Fruit fly (Drosophila melanogaster) whole organism, embryonic: Measurements from ENCODE around the gene Mrm2.
A peak's percentile ranks its signal among the peaks of the same experiment; 100 is the strongest.

Source experiments
- ATbp ChIP-seq: fragments of 200-800 bp; sonication (Bioruptor generic); optimal IDR thresholded peaks from 2 replicates; lab custom pipeline; 2017; ENCODE audit warnings: missing biosample characterization, mild to moderate bottlenecking, missing genetic modification characterization, missing genetic modification reagents
- BtbVII ChIP-seq: fragments of 200-800 bp; sonication (Bioruptor generic); optimal IDR thresholded peaks from 3 replicates; lab custom pipeline; 2017; ENCODE audit warnings: missing biosample characterization, mild to moderate bottlenecking, missing genetic modification characterization
- CG11456 ChIP-seq: fragments of 200-800 bp; sonication (Bioruptor generic); IDR thresholded peaks from 3 replicates; pipeline ENCODE4 v1.3.6; 2022; ENCODE audit warnings: missing biosample characterization, missing genetic modification characterization
- CG11504 ChIP-seq: fragments of 200-800 bp; sonication (Bioruptor generic); optimal IDR thresholded peaks from 3 replicates; lab custom pipeline; 2019; ENCODE audit warnings: missing biosample characterization, mild to moderate bottlenecking, missing genetic modification characterization, moderate library complexity
- CG11695 ChIP-seq: fragments of 200-800 bp; sonication (Bioruptor generic); IDR thresholded peaks from 3 replicates; pipeline ENCODE4 v1.3.6; 2022; ENCODE audit warnings: missing biosample characterization, missing genetic modification characterization
- CG12769 ChIP-seq: fragments of 200-800 bp; sonication (Bioruptor generic); optimal IDR thresholded peaks from 2 replicates; lab custom pipeline; 2019; ENCODE audit warnings: missing biosample characterization, mild to moderate bottlenecking, missing genetic modification characterization, moderate library complexity
- CG13894 ChIP-seq: fragments of 200-800 bp; sonication (Bioruptor generic); optimal IDR thresholded peaks from 3 replicates; lab custom pipeline; 2018; ENCODE audit warnings: missing biosample characterization, mild to moderate bottlenecking, missing genetic modification characterization, moderate library complexity
- CG14710 ChIP-seq: fragments of 200-800 bp; sonication (Bioruptor generic); optimal IDR thresholded peaks from 3 replicates; lab custom pipeline; 2019; ENCODE audit warnings: missing biosample characterization, mild to moderate bottlenecking, missing genetic modification characterization, moderate library complexity
- CG15269 ChIP-seq: fragments of 200-800 bp; sonication (Bioruptor generic); optimal IDR thresholded peaks from 2 replicates; lab custom pipeline; 2018; ENCODE audit warnings: missing biosample characterization, mild to moderate bottlenecking, missing genetic modification characterization, moderate library complexity
- CG1792 ChIP-seq: fragments of 200-800 bp; sonication (Bioruptor generic); optimal IDR thresholded peaks from 2 replicates; lab custom pipeline; 2016; ENCODE audit warnings: missing biosample characterization, missing genetic modification characterization
- CG3281 ChIP-seq: fragments of 200-800 bp; sonication (Bioruptor generic); optimal IDR thresholded peaks from 3 replicates; lab custom pipeline; 2017; ENCODE audit warnings: missing biosample characterization, mild to moderate bottlenecking, missing genetic modification characterization
- CG3726 ChIP-seq: fragments of 200-800 bp; sonication (Bioruptor generic); IDR thresholded peaks from 3 replicates; pipeline ENCODE4, ENCODE4 v1.3.6; 2022; ENCODE audit warnings: missing biosample characterization, missing genetic modification characterization
- CG3995 ChIP-seq: fragments of 200-800 bp; sonication (Bioruptor generic); optimal IDR thresholded peaks from 3 replicates; lab custom pipeline; 2016; ENCODE audit warnings: missing biosample characterization, missing genetic modification characterization
- CG4730 ChIP-seq: fragments of 200-800 bp; sonication (Bioruptor generic); IDR thresholded peaks from 2 replicates; pipeline ENCODE4 v1.3.6; 2022; ENCODE audit warnings: missing biosample characterization, missing genetic modification characterization
- CG7745 ChIP-seq: fragments of 200-800 bp; sonication (Bioruptor generic); optimal IDR thresholded peaks from 2 replicates; lab custom pipeline; 2018; ENCODE audit warnings: missing biosample characterization, mild to moderate bottlenecking, missing genetic modification characterization, moderate library complexity
- CG9932 ChIP-seq: fragments of 200-800 bp; sonication (Bioruptor generic); IDR thresholded peaks from 2 replicates; pipeline ENCODE4 v1.3.6; 2022; ENCODE audit warnings: missing biosample characterization, missing genetic modification characterization
- Chrac-16 ChIP-seq: fragments of 200-800 bp; sonication (Bioruptor generic); optimal IDR thresholded peaks from 3 replicates; lab custom pipeline; 2016; ENCODE audit warnings: missing biosample characterization, missing genetic modification characterization
- CoRest ChIP-seq: fragments of 200-800 bp; sonication (Bioruptor generic); optimal IDR thresholded peaks from 3 replicates; lab custom pipeline; 2018; ENCODE audit warnings: missing biosample characterization, mild to moderate bottlenecking, missing genetic modification characterization, moderate library complexity
- D19A ChIP-seq: fragments of 200-800 bp; optimal IDR thresholded peaks from 3 replicates; lab custom pipeline; 2019; ENCODE audit warnings: missing biosample characterization, mild to moderate bottlenecking, missing genetic modification characterization, moderate library complexity
- Eip74EF ChIP-seq, 2 experiments: fragments of 200-800 bp in 1 of 2; fragments of >200 bp in 1 of 2; sonication (Bioruptor generic) in 1 of 2; optimal IDR thresholded peaks; 2 replicates each; lab custom pipeline; 2017 to 2019; ENCODE audit warnings: missing biosample characterization in 2 of 2, missing genetic modification characterization in 2 of 2, mild to moderate bottlenecking in 1 of 2, moderate library complexity in 1 of 2
- Ets65A ChIP-seq: fragments of 200-800 bp; sonication (Bioruptor generic); peaks from one replicate; lab custom pipeline; 2016; ENCODE audit warnings: missing biosample characterization, missing genetic modification characterization
- Fer1 ChIP-seq: fragments of 200-800 bp; sonication (Bioruptor generic); optimal IDR thresholded peaks from 2 replicates; lab custom pipeline; 2017; ENCODE audit warnings: missing biosample characterization, mild to moderate bottlenecking, missing genetic modification characterization
- Fer2 ChIP-seq: fragments of 200-800 bp; sonication (Bioruptor generic); optimal IDR thresholded peaks from 2 replicates; lab custom pipeline; 2018; ENCODE audit warnings: missing biosample characterization, mild to moderate bottlenecking, missing genetic modification characterization, moderate library complexity
- H2.0 ChIP-seq: fragments of 200-800 bp; sonication (Bioruptor generic); IDR thresholded peaks from 2 replicates; pipeline ENCODE4 v1.3.6; 2022; ENCODE audit warnings: missing biosample characterization, missing genetic modification characterization
- Hr39 ChIP-seq: fragments of >200 bp; optimal IDR thresholded peaks from 2 replicates; lab custom pipeline; 2017
- MTF-1 ChIP-seq: fragments of 200-800 bp; sonication (Bioruptor generic); optimal IDR thresholded peaks from 2 replicates; lab custom pipeline; 2018; ENCODE audit warnings: missing biosample characterization, mild to moderate bottlenecking, missing genetic modification characterization, borderline replicate concordance
- Med ChIP-seq: fragments of 200-800 bp; sonication (Bioruptor generic); peaks from one replicate; lab custom pipeline; 2016; ENCODE audit warnings: missing biosample characterization, missing genetic modification characterization, mild to moderate bottlenecking, inconsistent platforms, moderate library complexity
- Nf-YA ChIP-seq: fragments of 200-800 bp; sonication (Bioruptor generic); IDR thresholded peaks from 2 replicates; pipeline ENCODE4 v1.3.6; 2022; ENCODE audit warnings: missing biosample characterization, missing genetic modification characterization
- Optix ChIP-seq: fragments of 200-800 bp; sonication (Bioruptor generic); IDR thresholded peaks from 3 replicates; pipeline ENCODE4 v1.3.6; 2022; ENCODE audit warnings: missing biosample characterization, missing genetic modification characterization
- ato ChIP-seq: fragments of 200-800 bp; sonication (Bioruptor generic); IDR thresholded peaks from 2 replicates; pipeline ENCODE4 v1.3.6; 2022; ENCODE audit warnings: missing biosample characterization, missing genetic modification characterization; ENCODE audit not compliant: partially characterized antibody
- btn ChIP-seq: fragments of 200-800 bp; sonication (Bioruptor generic); optimal IDR thresholded peaks from 2 replicates; lab custom pipeline; 2016; ENCODE audit warnings: missing biosample characterization, missing genetic modification characterization
- cas ChIP-seq: fragments of 200-800 bp; sonication (Bioruptor generic); IDR thresholded peaks from 2 replicates; pipeline ENCODE4 v1.3.6; 2022; ENCODE audit warnings: missing biosample characterization, missing genetic modification characterization
- ci ChIP-seq: fragments of 200-800 bp; sonication (Bioruptor generic); IDR thresholded peaks from 3 replicates; pipeline ENCODE4 v1.3.6; 2022; ENCODE audit warnings: missing biosample characterization, missing genetic modification characterization
- dmrt11E ChIP-seq: fragments of 200-800 bp; sonication (Bioruptor generic); optimal IDR thresholded peaks from 3 replicates; lab custom pipeline; 2018; ENCODE audit warnings: missing biosample characterization, mild to moderate bottlenecking, missing genetic modification characterization, moderate library complexity
- exex ChIP-seq: fragments of 200-800 bp; sonication (Bioruptor generic); optimal IDR thresholded peaks from 4 replicates; lab custom pipeline; 2018; ENCODE audit warnings: missing biosample characterization, mild to moderate bottlenecking, missing genetic modification characterization, moderate library complexity
- fd64A ChIP-seq: fragments of 200-800 bp; sonication (Bioruptor generic); optimal IDR thresholded peaks from 3 replicates; lab custom pipeline; 2018; ENCODE audit warnings: missing biosample characterization, mild to moderate bottlenecking, missing genetic modification characterization
- gem ChIP-seq: fragments of 200-800 bp; sonication (Bioruptor generic); optimal IDR thresholded peaks from 2 replicates; lab custom pipeline; 2019; ENCODE audit warnings: missing biosample characterization, mild to moderate bottlenecking, missing genetic modification characterization, moderate library complexity
- kah ChIP-seq: fragments of 200-800 bp; sonication (Bioruptor generic); optimal IDR thresholded peaks from 2 replicates; lab custom pipeline; 2018; ENCODE audit warnings: missing biosample characterization, mild to moderate bottlenecking, missing genetic modification characterization
- pfk ChIP-seq: fragments of 200-800 bp; sonication (Bioruptor generic); optimal IDR thresholded peaks from 2 replicates; lab custom pipeline; 2018; ENCODE audit warnings: missing biosample characterization, mild to moderate bottlenecking, missing genetic modification characterization, moderate library complexity
- shn ChIP-seq: fragments of 200-800 bp; sonication (Bioruptor generic); optimal IDR thresholded peaks from 3 replicates; lab custom pipeline; 2016; ENCODE audit warnings: missing biosample characterization, missing genetic modification characterization
- sisA ChIP-seq: fragments of 200-800 bp; sonication (Bioruptor generic); IDR thresholded peaks from 2 replicates; pipeline ENCODE4 v1.3.6; 2022; ENCODE audit warnings: missing biosample characterization, missing genetic modification characterization
- slbo ChIP-seq: fragments of 200-800 bp; sonication (Bioruptor generic); IDR thresholded peaks from 2 replicates; pipeline ENCODE4 v1.3.6; 2022; ENCODE audit warnings: missing biosample characterization, missing genetic modification characterization
- slou ChIP-seq: fragments of 200-800 bp; sonication (Bioruptor generic); optimal IDR thresholded peaks from 3 replicates; lab custom pipeline; 2016; ENCODE audit warnings: missing biosample characterization, missing genetic modification characterization
- sqz ChIP-seq: fragments of 200-800 bp; sonication (Bioruptor generic); optimal IDR thresholded peaks from 3 replicates; lab custom pipeline; 2018; ENCODE audit warnings: missing biosample characterization, mild to moderate bottlenecking, missing genetic modification characterization
- sr ChIP-seq: fragments of 200-800 bp; sonication (Bioruptor generic); IDR thresholded peaks from 3 replicates; pipeline ENCODE4 v1.3.6; 2022; ENCODE audit warnings: missing biosample characterization, missing genetic modification characterization
- stc ChIP-seq: fragments of 200-800 bp; sonication (Bioruptor generic); IDR thresholded peaks from 2 replicates; pipeline ENCODE4 v1.3.6; 2022; ENCODE audit warnings: missing biosample characterization, missing genetic modification characterization
- ttk ChIP-seq: fragments of 200-800 bp; sonication (Bioruptor generic); IDR thresholded peaks from 2 replicates; pipeline ENCODE4 v2.1.2; 2022; ENCODE audit warnings: missing biosample characterization, missing genetic modification characterization
- tup ChIP-seq: fragments of 200-800 bp; sonication (Bioruptor generic); optimal IDR thresholded peaks from 2 replicates; lab custom pipeline; 2016; ENCODE audit warnings: missing biosample characterization, mild to moderate bottlenecking, missing genetic modification characterization, moderate library complexity
- wor ChIP-seq: fragments of 200-800 bp; sonication (Bioruptor generic); IDR thresholded peaks from 2 replicates; pipeline ENCODE4 v1.3.6; 2022; ENCODE audit warnings: missing biosample characterization, missing genetic modification characterization
- zen ChIP-seq: fragments of 200-800 bp; sonication (Bioruptor generic); optimal IDR thresholded peaks from 3 replicates; lab custom pipeline; 2018; ENCODE audit warnings: missing biosample characterization, mild to moderate bottlenecking, missing genetic modification characterization, moderate library complexity

The Mrm2 gene

dm6 chr3R:19890340-19890998, 29.1 kb downstream of the Mrm2 start, which contains the start of gene CG4733 (continued):
- TF ChIP-seq CG3281 (peak; percentile 7), CG4730 (GFP tag; lab: Robert Waterston, UW) (no peak), CG15269 (tag; lab: Kevin White, UChicago) (peak; percentile 14), Chrac-16 (GFP tag; lab: Kevin White, UChicago) (peak; percentile 1), CG3995 (no peak), Fer1 (no peak), tup (GFP tag; lab: Kevin White, UChicago) (no peak), zen (no peak), CG11504 (tag; lab: Kevin White, UChicago) (peak; percentile 24), fd64A (GFP tag; lab: Kevin White, UChicago) (no peak), gem (tag; lab: Kevin White, UChicago) (peak; percentile 43), slou (no peak), CoRest (tag; lab: Kevin White, UChicago) (peak; percentile 44), CG11456 (GFP tag; lab: Robert Waterston, UW) (no peak), CG7745 (tag; lab: Kevin White, UChicago) (no peak), BtbVII (no peak), ATbp (GFP tag; lab: Kevin White, UChicago) (no peak), CG11695 (GFP tag; lab: Robert Waterston, UW) (peak; percentile 46; the same call in 1 of the 3 replicates), ttk (GFP tag; lab: Robert Waterston, UW) (no peak), wor (GFP tag; lab: Robert Waterston, UW) (no peak), exex (tag; lab: Kevin White, UChicago) (no peak), shn (GFP tag; lab: Kevin White, UChicago) (peak; percentile 5), CG3726 (no peak), MTF-1 (GFP tag; lab: Kevin White, UChicago) (no peak), ato (GFP tag; lab: Robert Waterston, UW) (0 out of 2 replicates have a peak, but pooled peaks have one; percentile 7), CG13894 (tag; lab: Kevin White, UChicago) (no peak), dmrt11E (peak; percentile 49), Optix (GFP tag; lab: Robert Waterston, UW) (no peak), CG12769 (tag; lab: Kevin White, UChicago) (peak; percentile 79), Hr39 (lab: Kevin White, UChicago) (no peak), cas (0 out of 2 replicates have a peak, but pooled peaks have one; percentile 23)

dm6 chr3R:19891363-19891762, 30.0 kb downstream of the Mrm2 start:
- peak; percentile 50 for TF ChIP-seq Med
- peak; percentile 13 for TF ChIP-seq Ets65A (GFP tag; lab: Kevin White, UChicago)
- no peak for TF ChIP-seq btn (GFP tag; lab: Kevin White, UChicago)
- no peak for TF ChIP-seq Fer2
- TF ChIP-seq pfk (GFP tag; lab: Kevin White, UChicago), result peak; percentile 71
- TF ChIP-seq sqz (GFP tag; lab: Kevin White, UChicago), result no peak
- peak; percentile 24; the same call in 1 of the 2 replicates for TF ChIP-seq CG9932 (GFP tag; lab: Robert Waterston, UW)
- TF ChIP-seq sr (GFP tag; lab: Robert Waterston, UW), result 0 out of 3 replicates have a peak, but pooled peaks have one; percentile 30
- TF ChIP-seq sisA (GFP tag; lab: Robert Waterston, UW), result peak; percentile 15; the same call in 1 of the 2 replicates
- no peak for TF ChIP-seq CG4730 (GFP tag; lab: Robert Waterston, UW)
- TF ChIP-seq kah (GFP tag; lab: Kevin White, UChicago), result no peak
- peak; percentile 23; the same call in 1 of the 2 replicates for TF ChIP-seq slbo (GFP tag; lab: Robert Waterston, UW)
- peak; percentile 18; the same call in 1 of the 2 replicates for TF ChIP-seq H2.0
- no peak for TF ChIP-seq Eip74EF (GFP tag; optimal IDR thresholded peaks at IDR 0.05; lab: Kevin White, UChicago)
- TF ChIP-seq stc, result 0 out of 2 replicates have a peak, but pooled peaks have one; percentile 23
- TF ChIP-seq ci, result no peak
- TF ChIP-seq Nf-YA, result 0 out of 2 replicates have a peak, but pooled peaks have one; percentile 22
- TF ChIP-seq CG14710 (tag; lab: Kevin White, UChicago), result no peak
- no peak for TF ChIP-seq CG1792 (GFP tag; lab: Kevin White, UChicago)
- TF ChIP-seq gem (tag; lab: Kevin White, UChicago), result peak; percentile 6
- TF ChIP-seq D19A (tag; lab: Kevin White, UChicago), result no peak
